Fruit fly (Drosophila melanogaster) S2 (cell line): ENCODE measurements around the gene CG34177.

ENCODE experiments used
- CG8478 ChIP-seq: fragments of >200 bp; optimal IDR thresholded peaks from 2 replicates; lab custom pipeline; 2018
- CTCF ChIP-seq, 2 experiments: fragments of >200 bp; optimal IDR thresholded peaks; 2 replicates each; lab custom pipeline; 2018

DNA sequence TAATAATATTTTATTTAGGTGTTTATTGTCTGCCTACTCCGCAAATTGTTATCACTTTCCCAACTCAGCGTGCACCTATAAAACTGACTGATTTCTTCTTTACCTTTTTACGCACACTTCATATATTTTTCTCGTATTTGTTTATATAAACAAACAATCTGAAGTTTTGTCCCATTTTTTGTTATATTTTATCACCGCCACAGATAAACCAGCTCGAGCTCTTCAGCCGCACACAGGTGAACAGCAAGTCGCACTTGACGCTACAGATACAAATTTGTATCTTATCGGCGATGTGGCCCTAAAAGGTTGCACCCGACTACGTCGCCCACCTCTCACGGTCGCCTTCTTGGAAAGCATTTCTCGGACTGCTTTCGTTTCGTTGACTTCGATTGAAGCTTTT lies 41.7 kb downstream of the CG34177 start:
- no peak for TF ChIP-seq CG8478 (lab: Kevin White, UChicago)
- no peak for TF ChIP-seq CTCF (optimal IDR thresholded peaks at IDR 0.05; lab: Kevin White, UChicago)
